Fruit fly (Drosophila melanogaster) whole organism, prepupa: ENCODE data around the gene dpp.

ENCODE experiments used
- CG10631 ChIP-seq: fragments of 200-800 bp; sonication (Bioruptor generic); optimal IDR thresholded peaks from 2 replicates; lab custom pipeline; 2016; ENCODE audit warnings: missing biosample characterization, missing genetic modification characterization
- CG10669 ChIP-seq: fragments of 200-800 bp; sonication (Bioruptor generic); optimal IDR thresholded peaks from 3 replicates; lab custom pipeline; 2018; ENCODE audit warnings: missing biosample characterization, mild to moderate bottlenecking, missing genetic modification characterization, moderate library complexity
- CG11762 ChIP-seq: fragments of 200-800 bp; sonication (Bioruptor generic); optimal IDR thresholded peaks from 3 replicates; lab custom pipeline; 2016; ENCODE audit warnings: missing biosample characterization, missing genetic modification characterization; ENCODE audit not compliant: insufficient read depth
- CG15336 ChIP-seq: fragments of 200-800 bp; sonication (Bioruptor generic); IDR thresholded peaks from 2 replicates; pipeline ENCODE4 v1.3.6; 2022; ENCODE audit warnings: missing biosample characterization, missing genetic modification characterization
- CG3032 ChIP-seq: fragments of 200-800 bp; optimal IDR thresholded peaks from 2 replicates; lab custom pipeline; 2019; ENCODE audit warnings: missing biosample characterization, mild to moderate bottlenecking, missing genetic modification characterization, moderate library complexity
- CG31627 ChIP-seq: fragments of 200-800 bp; sonication (Bioruptor generic); optimal IDR thresholded peaks from 3 replicates; lab custom pipeline; 2016; ENCODE audit warnings: missing biosample characterization, missing genetic modification characterization
- CG32006 ChIP-seq: fragments of 200-800 bp; sonication (Bioruptor generic); optimal IDR thresholded peaks from 3 replicates; lab custom pipeline; 2017; ENCODE audit warnings: missing biosample characterization, mild to moderate bottlenecking, missing genetic modification characterization
- CG34406 ChIP-seq: fragments of 200-800 bp; sonication (Bioruptor generic); optimal IDR thresholded peaks from 3 replicates; lab custom pipeline; 2016; ENCODE audit warnings: missing biosample characterization, missing genetic modification characterization
- CG3919 ChIP-seq: fragments of 200-800 bp; sonication (Bioruptor generic); optimal IDR thresholded peaks from 3 replicates; lab custom pipeline; 2016; ENCODE audit warnings: missing biosample characterization, missing genetic modification characterization
- CG6163 ChIP-seq: fragments of 200-800 bp; sonication (Bioruptor generic); IDR thresholded peaks from 3 replicates; pipeline ENCODE4 v1.3.6; 2022; ENCODE audit warnings: missing biosample characterization, missing genetic modification characterization
- CG6808 ChIP-seq: fragments of 200-800 bp; sonication (Bioruptor generic); optimal IDR thresholded peaks from 3 replicates; lab custom pipeline; 2017; ENCODE audit warnings: missing biosample characterization, missing genetic modification characterization, mild to moderate bottlenecking, moderate library complexity, missing genetic modification reagents
- CG8119 ChIP-seq: fragments of 200-800 bp; sonication (Bioruptor generic); IDR thresholded peaks from 3 replicates; pipeline ENCODE4 v1.3.6; 2022; ENCODE audit warnings: missing biosample characterization, missing genetic modification characterization
- CG8319 ChIP-seq: fragments of 200-800 bp; sonication (Bioruptor generic); optimal IDR thresholded peaks from 3 replicates; lab custom pipeline; 2016; ENCODE audit warnings: missing biosample characterization, missing genetic modification characterization
- CG8632 ChIP-seq: fragments of 200-800 bp; sonication (Bioruptor generic); optimal IDR thresholded peaks from 3 replicates; lab custom pipeline; 2016; ENCODE audit warnings: missing biosample characterization, missing genetic modification characterization
- CG9139 ChIP-seq: fragments of 200-800 bp; sonication (Bioruptor generic); optimal IDR thresholded peaks from 3 replicates; lab custom pipeline; 2017; ENCODE audit warnings: missing biosample characterization, mild to moderate bottlenecking, missing genetic modification characterization
- Eip75B ChIP-seq: fragments of 200-800 bp; sonication (Bioruptor generic); optimal IDR thresholded peaks from 3 replicates; lab custom pipeline; 2016; ENCODE audit warnings: missing biosample characterization, missing genetic modification characterization
- Eip78C ChIP-seq: fragments of 200-800 bp; sonication (Bioruptor generic); peaks from one replicate; lab custom pipeline; 2016; ENCODE audit warnings: missing biosample characterization, missing genetic modification characterization
- Ets21C ChIP-seq: fragments of 200-800 bp; sonication (Bioruptor generic); optimal IDR thresholded peaks from 3 replicates; lab custom pipeline; 2016; ENCODE audit warnings: missing biosample characterization, missing genetic modification characterization
- Ets96B ChIP-seq: fragments of 200-800 bp; optimal IDR thresholded peaks from 2 replicates; lab custom pipeline; 2019; ENCODE audit warnings: missing biosample characterization, mild to moderate bottlenecking, missing genetic modification characterization, moderate library complexity
- Gug ChIP-seq: fragments of 200-800 bp; sonication (Bioruptor generic); IDR thresholded peaks from 2 replicates; pipeline ENCODE4 v1.3.6; 2022; ENCODE audit warnings: missing biosample characterization, missing genetic modification characterization
- Hr38 ChIP-seq: sonication (Bioruptor generic); optimal IDR thresholded peaks from 2 replicates; lab custom pipeline; 2016; ENCODE audit warnings: missing biosample characterization, missing genetic modification characterization
- Hr4 ChIP-seq: fragments of 200-800 bp; sonication (Bioruptor generic); optimal IDR thresholded peaks from 3 replicates; lab custom pipeline; 2016; ENCODE audit warnings: missing biosample characterization, missing genetic modification characterization
- Lpt ChIP-seq: fragments of 200-800 bp; sonication (Bioruptor generic); optimal IDR thresholded peaks from 3 replicates; lab custom pipeline; 2016; ENCODE audit warnings: missing biosample characterization, missing genetic modification characterization
- Met ChIP-seq: fragments of 200-800 bp; sonication (Bioruptor generic); optimal IDR thresholded peaks from 3 replicates; lab custom pipeline; 2016; ENCODE audit warnings: missing biosample characterization, missing genetic modification characterization
- Smox ChIP-seq: fragments of 200-800 bp; sonication (Bioruptor generic); optimal IDR thresholded peaks from 3 replicates; lab custom pipeline; 2016; ENCODE audit warnings: missing biosample characterization, missing genetic modification characterization
- Sox102F ChIP-seq: fragments of 200-800 bp; sonication (Bioruptor generic); optimal IDR thresholded peaks from 2 replicates; lab custom pipeline; 2016; ENCODE audit warnings: missing biosample characterization, mild to moderate bottlenecking, missing genetic modification characterization
- Sox14 ChIP-seq: fragments of 200-800 bp; sonication (Bioruptor generic); optimal IDR thresholded peaks from 3 replicates; lab custom pipeline; 2016; ENCODE audit warnings: missing biosample characterization, missing genetic modification characterization
- Sox15 ChIP-seq: fragments of 200-800 bp; sonication (Bioruptor generic); optimal IDR thresholded peaks from 3 replicates; lab custom pipeline; 2016; ENCODE audit warnings: missing biosample characterization, missing genetic modification characterization
- achi ChIP-seq: fragments of 200-800 bp; sonication (Bioruptor generic); optimal IDR thresholded peaks from 3 replicates; lab custom pipeline; 2016; ENCODE audit warnings: missing biosample characterization, missing genetic modification characterization
- acj6 ChIP-seq: fragments of 200-800 bp; sonication (Bioruptor generic); optimal IDR thresholded peaks from 3 replicates; lab custom pipeline; 2016; ENCODE audit warnings: missing biosample characterization, missing genetic modification characterization
- cyc ChIP-seq: fragments of 200-800 bp; sonication (Bioruptor generic); optimal IDR thresholded peaks from 3 replicates; lab custom pipeline; 2016; ENCODE audit warnings: missing biosample characterization, missing genetic modification characterization
- esn ChIP-seq: fragments of 200-800 bp; sonication (Bioruptor generic); optimal IDR thresholded peaks from 2 replicates; lab custom pipeline; 2016; ENCODE audit warnings: missing biosample characterization, mild to moderate bottlenecking, missing genetic modification characterization, moderate library complexity
- fd59A ChIP-seq: fragments of 200-800 bp; sonication (Bioruptor generic); optimal IDR thresholded peaks from 2 replicates; lab custom pipeline; 2017; ENCODE audit warnings: missing biosample characterization, mild to moderate bottlenecking, missing genetic modification characterization, missing genetic modification reagents
- fkh ChIP-seq: fragments of 200-800 bp; sonication (Bioruptor generic); optimal IDR thresholded peaks from 3 replicates; lab custom pipeline; 2017; ENCODE audit warnings: missing biosample characterization, mild to moderate bottlenecking, missing genetic modification characterization, moderate library complexity
- lz ChIP-seq: fragments of 200-800 bp; sonication (Bioruptor generic); optimal IDR thresholded peaks from 3 replicates; lab custom pipeline; 2016; ENCODE audit warnings: missing biosample characterization, missing genetic modification characterization
- net ChIP-seq: fragments of 200-800 bp; sonication (Bioruptor generic); optimal IDR thresholded peaks from 3 replicates; lab custom pipeline; 2016; ENCODE audit warnings: missing biosample characterization, missing genetic modification characterization
- pdm3 ChIP-seq: fragments of 200-800 bp; sonication (Bioruptor generic); optimal IDR thresholded peaks from 3 replicates; lab custom pipeline; 2016; ENCODE audit warnings: missing biosample characterization, missing genetic modification characterization
- salr ChIP-seq, 2 experiments: fragments of 200-800 bp; sonication (Bioruptor generic); optimal IDR thresholded peaks; 3 replicates each; lab custom pipeline; 2016 to 2018; ENCODE audit warnings: missing biosample characterization in 2 of 2, missing genetic modification characterization in 2 of 2, mild to moderate bottlenecking in 1 of 2
- ss ChIP-seq, 2 experiments: fragments of 200-800 bp; sonication (Bioruptor generic); optimal IDR thresholded peaks; 2 replicates in 1 of 2; 3 replicates in 1 of 2; lab custom pipeline; 2017 to 2018; ENCODE audit warnings: mild to moderate bottlenecking in 2 of 2, missing biosample characterization in 2 of 2, missing genetic modification characterization in 2 of 2, moderate library complexity in 1 of 2
- svp ChIP-seq: fragments of 200-800 bp; sonication (Bioruptor generic); peaks from one replicate; lab custom pipeline; 2016; ENCODE audit warnings: missing biosample characterization, missing genetic modification characterization
- topi ChIP-seq: fragments of 200-800 bp; sonication (Bioruptor generic); optimal IDR thresholded peaks from 3 replicates; lab custom pipeline; 2016; ENCODE audit warnings: missing biosample characterization, missing genetic modification characterization
- vri ChIP-seq: fragments of 200-800 bp; sonication (Bioruptor generic); optimal IDR thresholded peaks from 3 replicates; lab custom pipeline; 2016; ENCODE audit warnings: missing biosample characterization, mild to moderate bottlenecking, missing genetic modification characterization

Gene dpp

dm6 chr2L:2415109-2415508 is 13.1 kb upstream of the dpp start, which contains the start of gene CG18641:
CG18641 (minus strand) TSS chr2L:2415322.
- TF ChIP-seq CG6163 (GFP tag; lab: Robert Waterston, UW), result 0 out of 3 replicates have a peak, but pooled peaks have one; percentile 20
- peak; percentile 15 for TF ChIP-seq svp
- no peak for TF ChIP-seq Sox102F
- TF ChIP-seq, all 60 proteins: peak for 2

DNA sequence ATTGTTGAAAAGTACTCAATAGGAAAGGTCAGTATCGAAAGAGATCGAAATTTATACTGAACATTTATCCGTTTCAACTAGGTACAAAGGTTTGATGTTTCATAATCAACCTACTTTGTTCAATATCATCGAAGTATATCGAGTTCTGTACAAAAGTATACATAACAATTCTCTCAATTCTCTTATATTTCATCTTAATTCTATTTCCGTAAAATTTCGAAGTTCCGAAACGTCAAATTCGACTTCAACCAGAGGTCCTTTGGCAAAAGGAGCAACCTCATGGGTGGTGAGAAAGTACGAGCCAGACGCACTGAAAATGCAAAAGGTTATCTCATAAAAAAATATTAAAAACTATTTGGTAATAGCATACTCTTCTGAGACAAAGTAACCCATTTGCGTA is 11.6 kb upstream of the dpp start, which contains the start of gene CG31948:
Gene CG31948, minus strand, starts transcription at position 101 of the 400 bp plus-strand sequence.
- TF ChIP-seq Sox14 (GFP tag; lab: Kevin White, UChicago) (no peak), esn (GFP tag; lab: Kevin White, UChicago) (no peak), topi (no peak), CG8319 (no peak), CG15336 (GFP tag; lab: Robert Waterston, UW) (no peak), CG10669 (no peak), cyc (GFP tag; lab: Kevin White, UChicago) (no peak), Hr4 (GFP tag; lab: Kevin White, UChicago) (no peak), CG6808 (GFP tag; lab: Kevin White, UChicago) (no peak), pdm3 (no peak), Gug (GFP tag; lab: Robert Waterston, UW) (no peak), CG11762 (GFP tag; lab: Kevin White, UChicago) (no peak), lz (GFP tag; lab: Kevin White, UChicago) (no peak), CG8632 (no peak), CG10631 (GFP tag; lab: Kevin White, UChicago) (no peak), Ets96B (tag; lab: Kevin White, UChicago) (no peak), Sox102F (no peak)

- TF ChIP-seq cyc (GFP tag; lab: Kevin White, UChicago), result no peak
- no peak for TF ChIP-seq CG8119
- no peak for TF ChIP-seq CG15336 (GFP tag; lab: Robert Waterston, UW)
- no peak for TF ChIP-seq net (GFP tag; lab: Kevin White, UChicago)
Observed at dm6 chr2L:2417865-2418264, 10.3 kb upstream of the dpp start, which contains the start of gene CG34448. CG34448 (minus strand) TSS chr2L:2417965.

DNA sequence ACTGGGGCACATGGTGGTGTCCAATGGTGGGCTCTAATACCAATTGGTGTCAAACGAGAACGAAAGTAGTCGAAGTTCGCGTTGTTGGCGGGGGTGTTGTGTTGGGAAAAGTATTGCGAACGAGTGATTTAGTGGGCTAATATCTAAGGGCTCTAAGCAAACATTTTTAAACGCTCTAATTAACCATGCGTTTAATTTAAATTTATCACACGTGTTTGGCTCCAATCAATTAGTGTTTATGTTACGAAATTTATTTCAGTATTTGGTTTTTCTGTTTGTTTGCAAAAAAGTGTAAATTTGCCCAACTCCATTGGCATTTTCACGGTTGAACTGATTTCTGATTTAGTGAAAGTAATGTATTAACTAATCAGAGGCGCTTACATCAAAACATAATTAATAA is 8.3 kb upstream of the dpp start, which contains the start of gene CG34447:
Gene CG34447, minus strand, starts transcription at position 101 of the 400 bp plus-strand sequence.
- TF ChIP-seq fkh, result no peak
- TF ChIP-seq Hr4 (GFP tag; lab: Kevin White, UChicago), result no peak
- no peak for TF ChIP-seq CG6808 (GFP tag; lab: Kevin White, UChicago)
- no peak for TF ChIP-seq CG31627 (GFP tag; lab: Kevin White, UChicago)
- TF ChIP-seq pdm3, result no peak
- TF ChIP-seq Sox15 (GFP tag; lab: Kevin White, UChicago), result no peak
- no peak for TF ChIP-seq CG34406 (GFP tag; lab: Kevin White, UChicago)
- no peak for TF ChIP-seq CG11762 (GFP tag; lab: Kevin White, UChicago)
- TF ChIP-seq Eip75B, result no peak
- no peak for TF ChIP-seq svp
- no peak for TF ChIP-seq CG3032
- TF ChIP-seq vri, result no peak
- no peak for TF ChIP-seq CG8319
- TF ChIP-seq fd59A, result no peak
- TF ChIP-seq Hr38, result no peak
- TF ChIP-seq ss (GFP tag; optimal IDR thresholded peaks at IDR 0.05; lab: Kevin White, UChicago), result no peak
- TF ChIP-seq CG9139 (GFP tag; lab: Kevin White, UChicago), result no peak

DNA sequence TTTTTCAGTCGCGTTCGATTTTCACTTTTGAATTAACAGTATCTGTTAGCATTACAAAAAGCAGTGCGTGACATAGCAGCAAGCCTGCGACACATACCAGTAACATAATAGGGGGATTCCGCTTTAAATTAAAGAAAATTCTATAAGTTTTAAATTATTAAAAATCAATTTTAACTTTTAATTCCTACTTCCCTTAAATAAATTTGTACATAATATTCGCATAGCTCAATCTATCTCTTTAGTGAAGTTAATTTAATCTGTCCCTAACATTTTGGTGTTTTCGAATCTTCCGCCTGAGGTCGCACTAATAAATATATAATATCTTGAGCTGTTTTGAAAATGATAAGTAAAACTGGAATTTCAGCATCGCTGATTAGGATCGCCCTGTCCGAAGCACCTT is 7.7 kb upstream of the dpp start, which contains the start of gene CG9886:
Gene CG9886, plus strand, starts transcription at position 341 of the 400 bp plus-strand sequence.
- TF ChIP-seq topi, result peak; percentile 33
- TF ChIP-seq CG32006 (GFP tag; lab: Kevin White, UChicago), result peak; percentile 50
- peak; percentile 36 for TF ChIP-seq Sox102F
- peak; percentile 55 for TF ChIP-seq acj6 (GFP tag; lab: Kevin White, UChicago)
- peak; percentile 49 for TF ChIP-seq CG34406 (GFP tag; lab: Kevin White, UChicago)
- TF ChIP-seq CG15336 (GFP tag; lab: Robert Waterston, UW), result peak; percentile 60
- peak; percentile 45 for TF ChIP-seq achi (GFP tag; lab: Kevin White, UChicago)
- no peak for TF ChIP-seq fd59A
- TF ChIP-seq CG10631 (GFP tag; lab: Kevin White, UChicago), result peak; percentile 43
- TF ChIP-seq CG3919 (GFP tag; lab: Kevin White, UChicago), result peak; percentile 41
- TF ChIP-seq Hr38, result no peak
- peak; percentile 73 for TF ChIP-seq CG3032
- TF ChIP-seq salr (GFP tag; optimal IDR thresholded peaks at IDR 0.05; lab: Kevin White, UChicago), result peak in 1 of 2 experiments; percentile 25
- TF ChIP-seq Eip78C, result peak; percentile 87
- peak; percentile 47; the same call in 2 of the 3 replicates for TF ChIP-seq CG8119
- peak; percentile 52 for TF ChIP-seq lz (GFP tag; lab: Kevin White, UChicago)
- TF ChIP-seq Smox (GFP tag; lab: Kevin White, UChicago), result peak; percentile 62
- TF ChIP-seq Lpt, result peak; percentile 3
- peak; percentile 23 for TF ChIP-seq Eip75B
- TF ChIP-seq Met (GFP tag; lab: Kevin White, UChicago), result peak; percentile 29
- peak; percentile 58 for TF ChIP-seq Ets96B (tag; lab: Kevin White, UChicago)
- peak; percentile 22 for TF ChIP-seq net (GFP tag; lab: Kevin White, UChicago)
- TF ChIP-seq CG8632, result peak; percentile 33
- peak; percentile 7 for TF ChIP-seq Ets21C (GFP tag; lab: Kevin White, UChicago)
- peak; percentile 51 for TF ChIP-seq CG31627 (GFP tag; lab: Kevin White, UChicago)
